Fruit fly (Drosophila melanogaster) whole organism, embryonic: ENCODE measurements around the gene TH1.

Experiments
- CG18764 ChIP-seq: fragments of 200-800 bp; sonication (Bioruptor generic); optimal IDR thresholded peaks from 3 replicates; lab custom pipeline; 2016; ENCODE audit warnings: missing biosample characterization, missing genetic modification characterization
- CG32767 ChIP-seq: fragments of 200-800 bp; sonication (Bioruptor generic); IDR thresholded peaks from 2 replicates; pipeline ENCODE4 v1.3.6; 2022; ENCODE audit warnings: missing biosample characterization, missing genetic modification characterization
- al ChIP-seq: fragments of 200-800 bp; sonication (Bioruptor generic); IDR thresholded peaks from 2 replicates; pipeline ENCODE4 v1.3.6; 2022; ENCODE audit warnings: missing biosample characterization, missing genetic modification characterization

DNA sequence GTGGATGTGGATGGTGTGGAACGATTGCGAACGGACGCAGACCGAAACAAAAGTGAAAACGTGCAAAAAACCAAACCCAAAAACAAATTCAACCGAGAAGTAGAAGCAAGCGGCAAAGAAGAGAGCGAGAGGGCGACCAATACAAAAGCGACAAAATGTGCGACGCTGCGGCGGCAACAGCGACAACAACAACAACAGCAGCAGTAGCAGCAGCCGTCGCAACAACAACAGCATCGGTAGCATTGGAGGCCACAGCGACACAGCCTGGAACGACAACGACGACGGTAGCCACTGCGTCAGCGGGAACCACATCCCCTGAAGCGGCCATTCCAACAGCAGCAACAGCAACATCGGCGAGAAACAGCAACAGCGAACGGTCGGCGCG is 31.9 kb upstream of the TH1 start:
- TF ChIP-seq CG18764 (GFP tag; lab: Kevin White, UChicago) = no peak
- no peak for TF ChIP-seq al
- TF ChIP-seq CG32767 (GFP tag; lab: Robert Waterston, UW) = no peak
